Fruit fly (Drosophila melanogaster): ENCODE data around the gene caup.

DNA sequence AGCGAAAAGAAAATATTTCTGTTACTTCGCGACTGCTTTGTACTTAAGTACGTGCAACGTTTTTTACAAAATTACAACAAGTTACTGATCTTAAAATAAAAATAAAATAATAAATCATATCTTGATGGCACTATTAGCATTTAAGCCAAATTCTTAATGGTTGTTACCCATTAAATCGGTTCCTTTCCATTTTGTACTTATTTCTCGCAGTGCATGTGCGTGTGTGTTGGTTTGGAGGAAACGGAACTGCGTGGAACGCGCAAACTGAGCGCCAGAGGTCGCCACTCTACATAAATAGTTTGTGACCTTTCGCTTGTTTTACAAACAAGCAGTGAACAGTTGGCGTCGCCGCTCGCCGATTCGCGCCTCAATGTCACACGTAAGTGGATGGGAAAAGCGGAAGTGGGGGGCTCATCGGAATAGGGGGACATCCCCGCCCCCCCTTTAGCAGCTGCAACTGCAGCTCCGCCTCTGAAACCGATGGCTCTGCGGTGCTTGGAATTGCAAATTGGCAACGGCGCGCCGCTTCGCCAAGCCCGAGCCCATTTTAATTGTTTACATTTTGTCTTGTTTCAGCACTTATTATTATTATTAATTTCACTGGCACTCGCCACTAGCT is 58.7 kb downstream of the caup start:
- TF ChIP-seq ttk (optimal IDR thresholded peaks at IDR 0.05) (no peak), h (optimal IDR thresholded peaks at IDR 0.05) (no peak), psq (optimal IDR thresholded peaks at IDR 0.05) (no peak), Myc (optimal IDR thresholded peaks at IDR 0.05) (no peak), insv (optimal IDR thresholded peaks at IDR 0.05) (no peak)
